Worm (Caenorhabditis elegans): Measurements from ENCODE around the gene T10D4.14.
"Not testable (repeated sequence)": the region's sequence is repeated elsewhere in the genome, so short reads cannot be mapped to it uniquely, and the experiment has no call there.

T10D4.14 gene

ce11 chrII:3177663-3178062 lies 26.1 kb upstream of the T10D4.14 start, which contains the start of gene sri-40:
sri-40 (plus strand) TSS chrII:3177963.
- TF ChIP-seq tag-97 (GFP tag; IDR thresholded peaks at IDR 0.05); dpl-1 (GFP tag; optimal IDR thresholded peaks at IDR 0.05); skn-1 (tag; optimal IDR thresholded peaks at IDR 0.05): not testable (repeated sequence)

DNA sequence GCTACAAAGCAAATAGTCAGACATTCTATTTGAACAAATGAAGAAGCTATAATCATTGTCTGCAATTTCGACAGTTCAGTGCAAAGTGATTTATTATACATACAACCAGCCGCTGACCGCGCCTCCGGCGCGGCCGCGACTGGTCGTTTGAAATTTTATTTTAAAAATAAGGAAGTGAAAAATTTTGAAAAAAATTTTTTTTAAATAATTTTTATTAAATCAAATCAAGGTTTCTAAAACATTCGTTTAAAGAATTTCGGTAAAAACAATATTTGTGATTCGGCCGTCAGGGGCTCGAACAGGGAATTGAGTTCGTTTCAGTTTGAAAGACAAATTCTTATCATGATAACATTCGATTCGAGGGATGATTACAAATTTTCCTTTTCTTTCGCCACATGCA lies 20.7 kb upstream of the T10D4.14 start, which contains the start of gene Y27F2A.10:
Gene Y27F2A.10, minus strand, starts transcription at position 101 of the 400 bp plus-strand sequence.
- TF ChIP-seq T26A8.4 (GFP tag; IDR thresholded peaks at IDR 0.05), result no peak
- TF ChIP-seq nhr-48 (tag; optimal IDR thresholded peaks at IDR 0.05), result no peak
- no peak for TF ChIP-seq nhr-25 (tag; optimal IDR thresholded peaks at IDR 0.05; ENCODE audit: borderline replicate concordance, insufficient read depth)
- TF ChIP-seq pqm-1 (tag; optimal IDR thresholded peaks at IDR 0.05), result no peak
- no peak for TF ChIP-seq unc-130 (GFP tag; optimal IDR thresholded peaks at IDR 0.05)
- no peak for TF ChIP-seq Y48G9A.11 (GFP tag; IDR thresholded peaks at IDR 0.05)
- no peak for TF ChIP-seq dmd-9 (GFP tag; IDR thresholded peaks at IDR 0.05)
- TF ChIP-seq F44E2.7 (GFP tag; IDR thresholded peaks at IDR 0.05), result no peak
- no peak for TF ChIP-seq ceh-32 (tag; optimal IDR thresholded peaks at IDR 0.05; ENCODE audit: poor library complexity)
- TF ChIP-seq lin-39 (tag; optimal IDR thresholded peaks at IDR 0.05), result no peak
- TF ChIP-seq ceh-20 (GFP tag; IDR thresholded peaks at IDR 0.05), result no peak
- TF ChIP-seq F37D6.2 (tag; optimal IDR thresholded peaks at IDR 0.05), result no peak
- no peak for TF ChIP-seq aly-2 (tag; optimal IDR thresholded peaks at IDR 0.05)
- TF ChIP-seq rbr-2 (tag; optimal IDR thresholded peaks at IDR 0.05), result no peak
- TF ChIP-seq ama-1 (optimal IDR thresholded peaks at IDR 0.05), result no peak
- TF ChIP-seq sdz-12 (GFP tag; optimal IDR thresholded peaks at IDR 0.05), result no peak
- TF ChIP-seq zfp-2 (tag; optimal IDR thresholded peaks at IDR 0.05), result no peak
- no peak for TF ChIP-seq mxl-3 (GFP tag; optimal IDR thresholded peaks at IDR 0.05)

- TF ChIP-seq F26F4.8 (GFP tag; conservative IDR thresholded peaks at IDR 0.05) (no peak), nhr-25 (tag; optimal IDR thresholded peaks at IDR 0.05; ENCODE audit: borderline replicate concordance, insufficient read depth) (no peak), Y105C5A.15 (GFP tag; IDR thresholded peaks at IDR 0.05) (no peak), snpc-4 (tag; optimal IDR thresholded peaks at IDR 0.05) (no peak), mes-2 (tag; optimal IDR thresholded peaks at IDR 0.05; ENCODE audit: poor library complexity, severe bottlenecking) (no peak)
Observed at ce11 chrII:3170089-3170488, 18.6 kb upstream of the T10D4.14 start, which contains the start of gene fbxc-55. fbxc-55 (minus strand) TSS chrII:3170189.

DNA sequence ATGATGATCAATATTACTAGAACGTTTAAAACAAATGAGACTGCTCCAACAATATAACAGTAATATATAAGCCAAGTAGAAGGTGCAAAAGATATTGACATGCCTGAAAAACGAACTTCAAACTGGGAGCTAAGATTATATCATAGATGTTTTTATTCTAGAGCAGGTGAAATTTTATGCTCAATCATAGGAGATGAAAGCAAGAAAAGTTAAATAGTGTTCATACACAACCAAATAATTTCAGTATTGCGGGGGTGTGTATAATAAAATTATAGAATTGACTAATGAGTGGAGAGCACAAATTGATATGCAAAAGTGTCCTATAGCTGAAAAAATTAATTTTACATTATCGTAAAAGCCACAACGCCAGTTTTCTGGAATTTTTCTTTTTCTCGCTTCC lies 7.5 kb upstream of the T10D4.14 start, which contains the start of gene sri-34:
Gene sri-34, minus strand, starts transcription at position 101 of the 400 bp plus-strand sequence.
- TF ChIP-seq ZK337.2 (GFP tag; IDR thresholded peaks at IDR 0.05) (no peak), mes-2 (tag; optimal IDR thresholded peaks at IDR 0.05; ENCODE audit: poor library complexity, severe bottlenecking) (no peak), lin-13 (GFP tag; optimal IDR thresholded peaks at IDR 0.05) (no peak), F49E8.2 (tag; optimal IDR thresholded peaks at IDR 0.05; ENCODE audit: borderline replicate concordance) (no peak), mep-1 (tag; optimal IDR thresholded peaks at IDR 0.05) (no peak), daf-12 (tag; optimal IDR thresholded peaks at IDR 0.05) (no peak), dve-1 (tag; optimal IDR thresholded peaks at IDR 0.05; ENCODE audit: insufficient read depth) (no peak), F10B5.3 (tag; optimal IDR thresholded peaks at IDR 0.05) (no peak), ZK546.5 (tag; optimal IDR thresholded peaks at IDR 0.05) (no peak), ceh-28 (tag; optimal IDR thresholded peaks at IDR 0.05) (no peak), hif-1 (tag; optimal IDR thresholded peaks at IDR 0.05) (no peak), nhr-76 (tag; optimal IDR thresholded peaks at IDR 0.05) (no peak), mdl-1 (tag; optimal IDR thresholded peaks at IDR 0.05) (no peak), snpc-1.2 (GFP tag; IDR thresholded peaks at IDR 0.05) (no peak), mxl-3 (GFP tag; optimal IDR thresholded peaks at IDR 0.05) (no peak), php-3 (GFP tag; IDR thresholded peaks at IDR 0.05) (no peak), set-16 (GFP tag; IDR thresholded peaks at IDR 0.05) (no peak)
